Fruit fly (Drosophila melanogaster): Measurements from ENCODE around the gene CG14717.

CG14717 gene

DNA sequence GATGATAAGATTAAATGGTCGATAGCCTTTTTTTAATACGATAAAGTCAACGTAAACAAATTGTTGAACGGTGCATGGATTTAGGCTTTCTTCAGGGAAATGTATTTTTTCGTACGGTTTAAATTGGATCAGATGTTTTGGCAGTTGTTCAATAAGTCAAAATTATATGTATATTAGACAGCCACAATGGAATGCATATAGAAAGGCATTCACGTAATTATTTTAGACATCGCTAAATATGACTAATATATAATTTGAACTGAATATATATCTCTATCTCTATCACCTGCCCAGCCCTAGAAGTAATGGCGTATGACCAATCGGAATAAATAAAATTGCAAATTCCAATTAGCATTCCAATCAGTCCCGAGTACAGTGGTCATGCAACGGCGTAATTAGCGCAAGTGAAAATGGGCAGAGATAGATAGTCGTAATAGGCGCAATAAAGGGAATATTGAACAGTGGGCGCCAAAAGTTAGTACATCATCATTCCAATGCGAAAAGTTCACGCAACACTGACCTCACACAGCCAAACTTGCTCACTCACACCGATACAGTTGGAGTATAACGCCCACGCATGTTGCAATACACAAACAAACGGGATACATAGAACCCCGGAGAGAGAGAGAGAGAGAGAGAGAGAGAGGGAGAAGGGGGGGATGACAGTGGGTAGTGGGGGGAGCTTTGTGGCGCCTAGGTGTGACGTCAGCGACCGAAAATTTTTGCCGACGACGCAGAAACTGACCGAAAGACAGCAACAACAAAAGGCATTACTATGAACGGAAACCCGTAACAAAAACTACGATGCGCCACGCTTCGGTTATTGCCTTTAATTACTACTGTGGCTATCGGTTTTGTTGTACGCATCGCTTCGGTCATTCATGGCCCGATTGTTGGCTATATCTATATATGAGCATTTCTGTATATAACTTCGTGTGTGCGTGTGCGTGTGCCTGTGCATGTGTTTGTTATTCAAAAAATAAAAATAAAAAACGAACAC is 47.7 kb upstream of the CG14717 start:
- TF ChIP-seq CG1832 (GFP tag; optimal IDR thresholded peaks at IDR 0.05) (peak; percentile 57), sc (optimal IDR thresholded peaks at IDR 0.05) (no peak), sc (GFP tag; optimal IDR thresholded peaks at IDR 0.05) (no peak), bbx (GFP tag; IDR thresholded peaks at IDR 0.05; ENCODE audit: partially characterized antibody) (no peak), CG2889 (GFP tag; IDR thresholded peaks at IDR 0.05) (no peak), da (GFP tag; optimal IDR thresholded peaks at IDR 0.05) (no peak), Med (GFP tag) (peak; percentile 78), CG2875 (GFP tag; optimal IDR thresholded peaks at IDR 0.05) (no peak), cato (GFP tag; optimal IDR thresholded peaks at IDR 0.05; ENCODE audit: borderline replicate concordance) (no peak), CG15514 (GFP tag; optimal IDR thresholded peaks at IDR 0.05) (no peak), hkb (optimal IDR thresholded peaks at IDR 0.05) (no peak), hkb (GFP tag; IDR thresholded peaks at IDR 0.05) (peak; percentile 20; the same call in 1 of the 2 replicates), salm (tag; optimal IDR thresholded peaks at IDR 0.05) (no peak), BtbVII (GFP tag; optimal IDR thresholded peaks at IDR 0.05) (peak; percentile 67), klu (GFP tag; IDR thresholded peaks at IDR 0.05) (0 out of 2 replicates have a peak, but pooled peaks have one; percentile 38), fd96Cb (tag; optimal IDR thresholded peaks at IDR 0.05) (no peak), CG14050 (GFP tag; IDR thresholded peaks at IDR 0.05) (no peak), Eip74EF (GFP tag; optimal IDR thresholded peaks at IDR 0.05) (no peak), chinmo (GFP tag; IDR thresholded peaks at IDR 0.05; ENCODE audit: partially characterized antibody) (peak; percentile 87; the same call in 3 of the 4 replicates), amos (GFP tag; IDR thresholded peaks at IDR 0.05; ENCODE audit: partially characterized antibody) (peak; percentile 12; the same call in 1 of the 2 replicates), CG13287 (GFP tag; IDR thresholded peaks at IDR 0.05; ENCODE audit: partially characterized antibody) (0 out of 2 replicates have a peak, but pooled peaks have one; percentile 11), Pdp1 (GFP tag; optimal IDR thresholded peaks at IDR 0.05) (peak in 1 of 2 experiments; percentile 25), tin (GFP tag; optimal IDR thresholded peaks at IDR 0.05) (no peak), Hr78 (GFP tag; optimal IDR thresholded peaks at IDR 0.05) (peak in 1 of 2 experiments; percentile 48), TFAM (GFP tag; optimal IDR thresholded peaks at IDR 0.05) (no peak), oc (tag; optimal IDR thresholded peaks at IDR 0.05) (no peak), Drgx (GFP tag; IDR thresholded peaks at IDR 0.05) (peak; percentile 30; the same call in 1 of the 2 replicates), CG16779 (GFP tag; IDR thresholded peaks at IDR 0.05) (0 out of 2 replicates have a peak, but pooled peaks have one; percentile 31), CG17385 (GFP tag; optimal IDR thresholded peaks at IDR 0.05) (no peak), sr (GFP tag; IDR thresholded peaks at IDR 0.05) (peak; percentile 88), CG14710 (tag; optimal IDR thresholded peaks at IDR 0.05) (no peak), abd-A (tag; optimal IDR thresholded peaks at IDR 0.05) (peak; percentile 67), sens (GFP tag) (peak; percentile 13), CG8388 (GFP tag; optimal IDR thresholded peaks at IDR 0.05) (peak; percentile 35), CrebB (tag; optimal IDR thresholded peaks at IDR 0.05) (peak; percentile 25), CG8290 (GFP tag; optimal IDR thresholded peaks at IDR 0.05) (no peak), CG8290 (tag; optimal IDR thresholded peaks at IDR 0.05) (peak in 1 of 2 experiments; percentile 6), Gsc (GFP tag; IDR thresholded peaks at IDR 0.05) (no peak), chm (GFP tag; IDR thresholded peaks at IDR 0.05) (0 out of 2 replicates have a peak, but pooled peaks have one; percentile 37), CG2678 (tag; optimal IDR thresholded peaks at IDR 0.05) (no peak), gcm2 (GFP tag; optimal IDR thresholded peaks at IDR 0.05) (no peak), CG7372 (GFP tag; IDR thresholded peaks at IDR 0.05) (no peak), Deaf1 (tag; optimal IDR thresholded peaks at IDR 0.05) (peak; percentile 61), pfk (GFP tag; optimal IDR thresholded peaks at IDR 0.05) (no peak), CG12744 (GFP tag; optimal IDR thresholded peaks at IDR 0.05) (no peak), gsb-n (tag; optimal IDR thresholded peaks at IDR 0.05) (no peak), Usf (GFP tag; optimal IDR thresholded peaks at IDR 0.05) (no peak)
